Worm (Caenorhabditis elegans) whole organism, L4 larva: ENCODE results near the gene perm-3.

Source experiments
- D1046.2 ChIP-seq: fragments of 200-800 bp; sonication (Bioruptor generic); IDR thresholded peaks from 2 replicates; pipeline ENCODE4 v1.3.6; 2022; ENCODE audit warnings: missing genetic modification characterization, missing compliant biosample characterization
- R02D3.7 ChIP-seq: fragments of 150-350 bp; sonication (generic microtip); optimal IDR thresholded peaks from 3 replicates; lab custom pipeline; 2014; ENCODE audit warnings: missing biosample characterization, missing genetic modification characterization
- T20F7.1 ChIP-seq: fragments of 200-800 bp; sonication (Bioruptor generic); optimal IDR thresholded peaks from 2 replicates; lab custom pipeline; 2018; ENCODE audit warnings: mild to moderate bottlenecking, missing genetic modification characterization, missing compliant biosample characterization
- Y48G9A.11 ChIP-seq: fragments of 200-800 bp; sonication (Bioruptor generic); IDR thresholded peaks from 2 replicates; pipeline ENCODE4 v1.3.6; 2022; ENCODE audit warnings: missing genetic modification reagents, missing genetic modification characterization, missing compliant biosample characterization
- Y75B8A.6 ChIP-seq: fragments of 200-800 bp; sonication (Bioruptor generic); IDR thresholded peaks from 2 replicates; pipeline ENCODE4 v1.3.6; 2022; ENCODE audit warnings: missing genetic modification reagents, missing genetic modification characterization, missing compliant biosample characterization
- aha-1 ChIP-seq: fragments of 150-350 bp; peaks from one replicate; lab custom pipeline; 2014; ENCODE audit warnings: missing biosample characterization, missing genetic modification characterization
- aly-2 ChIP-seq: sonication (generic microtip); optimal IDR thresholded peaks from 2 replicates; lab custom pipeline; 2018; ENCODE audit warnings: missing biosample characterization, missing genetic modification characterization
- ceh-28 ChIP-seq: fragments of 150-350 bp; optimal IDR thresholded peaks from 2 replicates; lab custom pipeline; 2014; ENCODE audit warnings: missing biosample characterization, missing genetic modification reagents, missing genetic modification characterization
- ceh-62 ChIP-seq: sonication (generic microtip); optimal IDR thresholded peaks from 2 replicates; lab custom pipeline; 2017; ENCODE audit warnings: missing biosample characterization, missing genetic modification characterization
- ctbp-1 ChIP-seq: fragments of 200-800 bp; sonication (Bioruptor generic); IDR thresholded peaks from 2 replicates; pipeline ENCODE4 v1.3.6; 2022; ENCODE audit warnings: missing genetic modification reagents, missing genetic modification characterization, missing compliant biosample characterization
- daf-12 ChIP-seq: fragments of 150-350 bp; optimal IDR thresholded peaks from 2 replicates; lab custom pipeline; 2014; ENCODE audit warnings: missing biosample characterization, missing genetic modification reagents, missing genetic modification characterization
- daf-16 ChIP-seq, 3 experiments: sonication (generic microtip); optimal IDR thresholded peaks; 2 replicates each; lab custom pipeline; 2016 to 2017; ENCODE audit warnings: missing genetic modification characterization in 3 of 3, missing genetic modification reagents in 3 of 3, mild to moderate bottlenecking in 2 of 3, missing compliant biosample characterization in 2 of 3, missing biosample characterization in 1 of 3, moderate library complexity in 1 of 3
- daf-8 ChIP-seq: fragments of 200-800 bp; sonication (Bioruptor generic); IDR thresholded peaks from 2 replicates; pipeline ENCODE4 v1.3.6; 2022; ENCODE audit warnings: missing genetic modification characterization, missing compliant biosample characterization
- dmd-9 ChIP-seq: fragments of 200-800 bp; sonication (Bioruptor generic); IDR thresholded peaks from 2 replicates; pipeline ENCODE4 v1.3.6; 2022; ENCODE audit warnings: missing genetic modification reagents, missing genetic modification characterization, missing compliant biosample characterization
- egl-27 ChIP-seq: sonication (generic microtip); optimal IDR thresholded peaks from 3 replicates; lab custom pipeline; 2017; ENCODE audit warnings: missing biosample characterization, missing genetic modification reagents, missing genetic modification characterization
- egl-43 ChIP-seq: fragments of 200-800 bp; sonication (Bioruptor generic); IDR thresholded peaks from 2 replicates; pipeline ENCODE4 v1.3.6; 2022; ENCODE audit warnings: missing genetic modification reagents, missing genetic modification characterization, missing compliant biosample characterization
- fkh-10 ChIP-seq: fragments of 150-350 bp; optimal IDR thresholded peaks from 2 replicates; lab custom pipeline; 2014; ENCODE audit warnings: missing biosample characterization, missing genetic modification reagents, missing genetic modification characterization
- gei-8 ChIP-seq: fragments of 200-800 bp; sonication (Bioruptor generic); optimal IDR thresholded peaks from 2 replicates; lab custom pipeline; 2018; ENCODE audit warnings: mild to moderate bottlenecking, missing genetic modification characterization, missing compliant biosample characterization
- hlh-30 ChIP-seq: sonication (generic microtip); optimal IDR thresholded peaks from 2 replicates; lab custom pipeline; 2017; ENCODE audit warnings: antibody characterized with exemption, mild to moderate bottlenecking, missing genetic modification characterization, missing compliant biosample characterization; ENCODE audit not compliant: insufficient read depth
- jun-1 ChIP-seq: fragments of 150-350 bp; optimal IDR thresholded peaks from 2 replicates; lab custom pipeline; 2014; ENCODE audit warnings: missing biosample characterization, missing genetic modification reagents, missing genetic modification characterization
- lin-29 ChIP-seq: fragments of 200-800 bp; sonication (Bioruptor generic); IDR thresholded peaks from 2 replicates; pipeline ENCODE4 v1.3.6; 2022; ENCODE audit warnings: missing genetic modification reagents, missing genetic modification characterization, missing compliant biosample characterization
- lin-38 ChIP-seq: fragments of 200-800 bp; sonication (Bioruptor generic); IDR thresholded peaks from 2 replicates; pipeline ENCODE4 v1.3.6; 2022; ENCODE audit warnings: missing genetic modification reagents, missing genetic modification characterization, missing compliant biosample characterization
- madf-9 ChIP-seq: fragments of 200-800 bp; sonication (Bioruptor generic); conservative IDR thresholded peaks from 2 replicates; pipeline ENCODE4 v1.3.6; 2022; ENCODE audit warnings: missing genetic modification reagents, missing genetic modification characterization, missing compliant biosample characterization
- mep-1 ChIP-seq: fragments of 150-350 bp; sonication (generic microtip); optimal IDR thresholded peaks from 3 replicates; lab custom pipeline; 2014; ENCODE audit warnings: missing biosample characterization, missing genetic modification characterization
- mxl-2 ChIP-seq: fragments of 200-800 bp; sonication (Bioruptor generic); conservative IDR thresholded peaks from 2 replicates; pipeline ENCODE4 v1.3.6; 2022; ENCODE audit warnings: missing genetic modification reagents, missing genetic modification characterization, missing compliant biosample characterization
- nhr-28 ChIP-seq: fragments of 150-350 bp; optimal IDR thresholded peaks from 2 replicates; lab custom pipeline; 2014; ENCODE audit warnings: missing biosample characterization, missing genetic modification characterization
- nhr-6 ChIP-seq: fragments of 150-350 bp; optimal IDR thresholded peaks from 2 replicates; lab custom pipeline; 2014; ENCODE audit warnings: missing biosample characterization, missing genetic modification characterization
- nhr-77 ChIP-seq: fragments of 150-350 bp; optimal IDR thresholded peaks from 2 replicates; lab custom pipeline; 2014; ENCODE audit warnings: missing biosample characterization, missing genetic modification characterization
- php-3 ChIP-seq: fragments of 200-800 bp; sonication (Bioruptor generic); IDR thresholded peaks from 2 replicates; pipeline ENCODE4 v1.3.6; 2022; ENCODE audit warnings: missing genetic modification reagents, missing genetic modification characterization, missing compliant biosample characterization
- rbr-2 ChIP-seq: sonication (generic microtip); optimal IDR thresholded peaks from 2 replicates; lab custom pipeline; 2016; ENCODE audit warnings: missing genotype, missing genetic modification characterization, missing compliant biosample characterization
- tra-1 ChIP-seq: fragments of 200-800 bp; sonication (Bioruptor generic); IDR thresholded peaks from 2 replicates; pipeline ENCODE4 v1.3.6; 2022; ENCODE audit warnings: missing genetic modification reagents, missing genetic modification characterization, missing compliant biosample characterization
- unc-62 ChIP-seq, 3 experiments: fragments of 150-350 bp in 1 of 3; sonication (generic microtip); optimal IDR thresholded peaks in 2 of 3; peaks in 1 of 3; 1 replicate in 1 of 3; 2 replicates in 2 of 3; lab custom pipeline; 2014 to 2017; ENCODE audit warnings: missing biosample characterization in 3 of 3, missing genetic modification characterization in 3 of 3, missing genetic modification reagents in 3 of 3, missing genotype in 1 of 3
- zfp-2 ChIP-seq: sonication (generic microtip); optimal IDR thresholded peaks from 2 replicates; lab custom pipeline; 2016; ENCODE audit warnings: mild to moderate bottlenecking, missing genetic modification characterization, missing compliant biosample characterization
- ztf-7 ChIP-seq: fragments of 150-350 bp; optimal IDR thresholded peaks from 2 replicates; lab custom pipeline; 2014; ENCODE audit warnings: missing biosample characterization, missing genetic modification characterization

Gene perm-3

DNA sequence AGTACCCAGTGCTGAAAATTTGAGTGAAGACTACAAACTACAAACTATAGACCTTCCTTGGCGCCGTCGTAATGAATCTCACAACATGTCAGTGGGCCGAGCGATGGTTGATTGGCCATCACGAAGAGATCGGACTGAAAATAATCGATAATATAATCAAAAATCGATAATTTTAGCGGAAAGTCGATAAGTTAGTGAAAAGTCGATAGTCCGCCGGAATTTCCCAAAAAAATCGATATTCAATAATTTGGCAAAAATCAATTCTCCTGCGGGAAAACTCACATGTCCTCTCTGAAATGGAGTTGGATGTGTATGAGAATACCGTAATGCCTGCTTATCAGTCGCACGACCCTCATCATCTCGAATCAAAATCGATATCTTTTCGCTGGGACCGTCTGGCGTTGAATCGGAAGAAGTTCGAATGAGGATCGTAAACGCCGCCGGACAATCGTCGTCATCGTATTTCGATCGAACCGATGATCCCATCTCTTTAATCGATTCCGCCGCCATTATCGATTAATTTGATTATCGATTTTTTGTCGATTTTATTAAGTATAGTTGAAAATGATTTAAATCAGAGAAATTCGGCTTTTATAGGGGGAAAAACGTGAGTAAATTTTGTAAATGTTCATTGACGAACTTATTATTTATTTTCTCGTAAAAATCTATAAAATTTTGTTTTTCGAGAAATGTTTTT lies 17.2 kb upstream of the perm-3 start, which contains the start of gene ZK616.8:
Gene ZK616.8 (minus strand): TSS at position 553 of the 697 bp plus-strand sequence.
- TF ChIP-seq tra-1 (no peak), ceh-28 (tag; lab: Kevin White, UChicago) (peak; percentile 85)

DNA sequence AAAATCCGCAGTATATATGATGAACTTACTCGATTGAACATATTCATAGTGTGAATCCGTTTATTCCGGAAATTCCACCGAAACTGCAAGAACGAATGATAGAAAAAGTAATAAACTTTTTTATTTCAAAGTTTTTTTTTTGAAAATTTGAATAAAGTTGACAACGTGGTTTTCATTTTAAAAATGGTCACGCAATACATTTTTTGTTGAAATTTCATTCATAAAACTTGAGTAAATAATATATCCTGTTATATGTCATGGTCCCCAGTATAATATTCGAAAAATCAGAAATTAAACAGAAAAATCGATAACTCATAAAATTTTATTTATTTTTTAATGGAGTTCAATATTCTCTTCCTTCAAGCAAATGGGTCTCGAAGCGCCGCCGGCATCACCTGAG lies 16.5 kb upstream of the perm-3 start, which contains the start of gene ZK616.65:
Gene ZK616.65 (minus strand): TSS at position 101 of the 400 bp plus-strand sequence.
- TF ChIP-seq madf-9 (GFP tag; lab: Robert Waterston, UW) (no peak), ceh-62 (no peak), gei-8 (GFP tag; lab: Kevin White, UChicago) (no peak), Y75B8A.6 (no peak), rbr-2 (tag; lab: Kevin White, UChicago) (no peak), daf-16 (GFP tag; optimal IDR thresholded peaks at IDR 0.05; lab: Kevin White, UChicago) (no peak), daf-16 (tag; optimal IDR thresholded peaks at IDR 0.05; lab: Kevin White, UChicago) (no peak), mxl-2 (GFP tag; lab: Robert Waterston, UW) (no peak), Y48G9A.11 (no peak), R02D3.7 (tag; lab: Kevin White, UChicago) (no peak), T20F7.1 (GFP tag; lab: Kevin White, UChicago) (no peak), aha-1 (tag; lab: Kevin White, UChicago) (no peak), zfp-2 (no peak), nhr-6 (tag; lab: Kevin White, UChicago) (no peak), unc-62 (GFP tag; optimal IDR thresholded peaks at IDR 0.05 in 1 of 2; lab: Kevin White, UChicago) (no peak), unc-62 (tag; optimal IDR thresholded peaks at IDR 0.05; lab: Kevin White, UChicago) (no peak), nhr-77 (no peak), lin-38 (GFP tag; lab: Robert Waterston, UW) (no peak), nhr-28 (tag; lab: Kevin White, UChicago) (no peak), aly-2 (no peak)

DNA sequence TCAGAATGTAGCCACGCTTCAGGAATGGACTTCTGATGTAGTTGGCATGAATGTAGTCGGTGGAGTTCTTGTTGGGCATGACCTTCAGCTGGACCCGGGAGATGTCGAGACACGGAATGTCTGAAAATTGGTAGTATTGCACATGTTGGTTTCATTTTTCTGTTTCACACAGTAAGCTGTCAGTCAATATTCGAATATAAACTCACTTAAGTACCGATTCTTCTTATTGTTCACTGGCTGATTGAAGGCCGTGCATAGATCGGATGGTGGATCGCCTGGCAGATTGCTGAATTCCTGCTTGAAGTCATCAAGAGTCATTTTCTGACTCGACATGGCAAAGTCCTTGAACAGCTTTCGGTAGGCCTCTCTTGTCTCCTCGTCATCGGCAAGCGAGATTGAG lies 14.5 kb upstream of the perm-3 start:
- TF ChIP-seq unc-62 (GFP tag; optimal IDR thresholded peaks at IDR 0.05 in 1 of 2; lab: Kevin White, UChicago) (peak in 1 of 2 experiments; percentile 95), unc-62 (tag; optimal IDR thresholded peaks at IDR 0.05; lab: Kevin White, UChicago) (no peak), zfp-2 (no peak)

DNA sequence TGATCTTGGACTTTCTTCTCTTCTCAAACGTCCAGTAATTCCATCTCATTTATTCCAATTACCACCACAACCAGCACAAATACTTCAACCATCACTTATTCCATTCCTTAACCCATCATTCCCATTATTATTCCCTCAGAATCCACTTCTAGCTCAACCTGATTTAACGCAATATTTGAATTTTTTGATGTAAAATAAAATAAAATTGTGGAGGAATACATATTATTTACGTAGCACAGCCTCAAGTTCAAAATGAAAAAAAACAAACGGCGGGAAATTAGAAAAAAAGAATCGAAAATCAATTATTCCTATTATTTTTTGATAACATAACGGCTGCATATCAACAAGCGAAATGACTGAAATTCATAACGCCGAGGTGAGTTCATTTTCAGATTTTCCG lies 10.7 kb upstream of the perm-3 start, which contains the start of gene ZK616.61:
Gene ZK616.61 (plus strand): TSS at position 301 of the 400 bp plus-strand sequence.
- no peak for TF ChIP-seq egl-27 (tag; lab: Kevin White, UChicago)
- TF ChIP-seq egl-43, result no peak
- TF ChIP-seq daf-8 (GFP tag; lab: Robert Waterston, UW), result no peak
- no peak for TF ChIP-seq daf-12 (tag; lab: Kevin White, UChicago)
- TF ChIP-seq mep-1 (tag; lab: Kevin White, UChicago), result no peak
- TF ChIP-seq fkh-10 (GFP tag; lab: Kevin White, UChicago), result no peak
- no peak for TF ChIP-seq ctbp-1 (GFP tag; lab: Robert Waterston, UW)
- TF ChIP-seq jun-1, result no peak
- TF ChIP-seq D1046.2 (GFP tag; lab: Robert Waterston, UW), result no peak

DNA sequence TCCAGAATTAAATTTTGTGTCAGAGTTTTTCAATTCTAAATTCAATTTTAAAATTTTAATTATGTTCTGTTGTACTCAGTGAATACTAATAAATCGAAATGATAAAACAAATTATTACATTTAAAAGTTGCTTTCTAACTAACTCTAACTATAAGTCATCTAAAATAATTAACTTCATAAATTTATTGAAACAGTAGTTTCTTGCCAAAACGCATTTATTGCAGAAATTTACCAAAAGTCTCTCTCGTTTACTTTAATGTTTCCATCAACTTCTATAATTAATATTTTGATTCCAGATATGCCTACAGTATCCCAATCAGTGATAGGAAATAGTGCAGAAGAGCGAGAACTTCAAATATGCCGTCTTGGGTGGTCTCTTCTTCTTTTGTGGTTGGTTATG lies 6.0 kb upstream of the perm-3 start, which contains the start of gene ZK616.1:
Gene ZK616.1 (plus strand): TSS at position 301 of the 400 bp plus-strand sequence.
- TF ChIP-seq php-3 (GFP tag; lab: Robert Waterston, UW) (no peak), lin-29 (GFP tag; lab: Robert Waterston, UW) (no peak), aly-2 (no peak), dmd-9 (no peak), hlh-30 (tag; lab: Kevin White, UChicago) (no peak), unc-62 (GFP tag; optimal IDR thresholded peaks at IDR 0.05 in 1 of 2; lab: Kevin White, UChicago) (peak in 1 of 2 experiments; percentile 16), unc-62 (tag; optimal IDR thresholded peaks at IDR 0.05; lab: Kevin White, UChicago) (no peak), ztf-7 (no peak)
